Fruit fly (Drosophila melanogaster) whole organism, embryonic: ENCODE results near the gene PolA1.

ENCODE experiments used
- Awh ChIP-seq: fragments of 200-800 bp; sonication (Bioruptor generic); IDR thresholded peaks from 2 replicates; pipeline ENCODE4, ENCODE4 v1.3.6; 2022; ENCODE audit warnings: missing biosample characterization, missing genetic modification characterization
- CG10267 ChIP-seq: fragments of 200-800 bp; sonication (Bioruptor generic); optimal IDR thresholded peaks from 2 replicates; lab custom pipeline; 2018; ENCODE audit warnings: missing biosample characterization, mild to moderate bottlenecking, missing genetic modification characterization, moderate library complexity
- CG11247 ChIP-seq: fragments of 200-800 bp; sonication (Bioruptor generic); IDR thresholded peaks from 2 replicates; pipeline ENCODE4 v1.3.6; 2022; ENCODE audit warnings: missing biosample characterization, missing genetic modification characterization
- CG11398 ChIP-seq: fragments of 200-800 bp; sonication (Bioruptor generic); optimal IDR thresholded peaks from 2 replicates; lab custom pipeline; 2016; ENCODE audit warnings: missing biosample characterization, missing genetic modification characterization
- CG11696 ChIP-seq: fragments of 200-800 bp; sonication (Bioruptor generic); IDR thresholded peaks from 2 replicates; pipeline ENCODE4 v1.3.6; 2022; ENCODE audit warnings: missing biosample characterization, missing genetic modification characterization
- CG12155 ChIP-seq: fragments of 200-800 bp; sonication (Bioruptor generic); optimal IDR thresholded peaks from 3 replicates; lab custom pipeline; 2016; ENCODE audit warnings: missing biosample characterization, missing genetic modification characterization
- CG1233 ChIP-seq: fragments of 200-800 bp; sonication (Bioruptor generic); optimal IDR thresholded peaks from 4 replicates; lab custom pipeline; 2018; ENCODE audit warnings: missing biosample characterization, mild to moderate bottlenecking, missing genetic modification characterization
- CG12391 ChIP-seq: fragments of 200-800 bp; sonication (Bioruptor generic); optimal IDR thresholded peaks from 3 replicates; lab custom pipeline; 2018; ENCODE audit warnings: missing biosample characterization, mild to moderate bottlenecking, missing genetic modification characterization, moderate library complexity
- CG12769 ChIP-seq: fragments of 200-800 bp; sonication (Bioruptor generic); optimal IDR thresholded peaks from 2 replicates; lab custom pipeline; 2019; ENCODE audit warnings: missing biosample characterization, mild to moderate bottlenecking, missing genetic modification characterization, moderate library complexity
- CG15696 ChIP-seq: fragments of 200-800 bp; sonication (Bioruptor generic); optimal IDR thresholded peaks from 2 replicates; lab custom pipeline; 2019; ENCODE audit warnings: missing biosample characterization, mild to moderate bottlenecking, missing genetic modification characterization, moderate library complexity
- CG16863 ChIP-seq: fragments of 200-800 bp; sonication (Bioruptor generic); optimal IDR thresholded peaks from 3 replicates; lab custom pipeline; 2016; ENCODE audit warnings: missing biosample characterization, missing genetic modification characterization
- CG17568 ChIP-seq: fragments of 200-800 bp; sonication (Bioruptor generic); optimal IDR thresholded peaks from 2 replicates; lab custom pipeline; 2018; ENCODE audit warnings: missing biosample characterization, mild to moderate bottlenecking, missing genetic modification characterization, moderate library complexity
- CG17912 ChIP-seq: fragments of 200-800 bp; sonication (Bioruptor generic); optimal IDR thresholded peaks from 2 replicates; lab custom pipeline; 2018; ENCODE audit warnings: missing biosample characterization, mild to moderate bottlenecking, missing genetic modification characterization
- CG1832 ChIP-seq: fragments of 200-800 bp; sonication (Bioruptor generic); optimal IDR thresholded peaks from 2 replicates; lab custom pipeline; 2017; ENCODE audit warnings: missing biosample characterization, mild to moderate bottlenecking, missing genetic modification characterization, inconsistent platforms
- CG2889 ChIP-seq: fragments of 200-800 bp; sonication (Bioruptor generic); IDR thresholded peaks from 3 replicates; pipeline ENCODE4 v1.3.6; 2022; ENCODE audit warnings: missing biosample characterization, missing genetic modification characterization
- CG30020 ChIP-seq: fragments of 200-800 bp; optimal IDR thresholded peaks from 2 replicates; lab custom pipeline; 2019; ENCODE audit warnings: missing biosample characterization, mild to moderate bottlenecking, missing genetic modification characterization, moderate library complexity
- CG30403 ChIP-seq: fragments of 200-800 bp; sonication (Bioruptor generic); optimal IDR thresholded peaks from 3 replicates; lab custom pipeline; 2016; ENCODE audit warnings: missing biosample characterization, missing genetic modification characterization
- CG34422 ChIP-seq: fragments of 200-800 bp; sonication (Bioruptor generic); IDR thresholded peaks from 3 replicates; pipeline ENCODE4 v1.3.6; 2022; ENCODE audit warnings: missing biosample characterization, missing genetic modification characterization
- CG4730 ChIP-seq: fragments of 200-800 bp; sonication (Bioruptor generic); IDR thresholded peaks from 2 replicates; pipeline ENCODE4 v1.3.6; 2022; ENCODE audit warnings: missing biosample characterization, missing genetic modification characterization
- CG6813 ChIP-seq: fragments of 200-800 bp; sonication (Bioruptor generic); optimal IDR thresholded peaks from 2 replicates; lab custom pipeline; 2017; ENCODE audit warnings: missing biosample characterization, missing genetic modification characterization, mild to moderate bottlenecking, moderate library complexity, missing genetic modification reagents
- CG8359 ChIP-seq: fragments of 200-800 bp; sonication (Bioruptor generic); optimal IDR thresholded peaks from 2 replicates; lab custom pipeline; 2017; ENCODE audit warnings: missing biosample characterization, mild to moderate bottlenecking, missing genetic modification characterization, borderline replicate concordance
- CG9932 ChIP-seq: fragments of 200-800 bp; sonication (Bioruptor generic); IDR thresholded peaks from 2 replicates; pipeline ENCODE4 v1.3.6; 2022; ENCODE audit warnings: missing biosample characterization, missing genetic modification characterization
- CkIIα-i1 ChIP-seq: fragments of 200-800 bp; sonication (Bioruptor generic); IDR thresholded peaks from 2 replicates; pipeline ENCODE4 v1.3.6; 2022; ENCODE audit warnings: missing biosample characterization, missing genetic modification characterization
- Dek ChIP-seq: fragments of 200-800 bp; sonication (Bioruptor generic); optimal IDR thresholded peaks from 3 replicates; lab custom pipeline; 2019; ENCODE audit warnings: missing biosample characterization, mild to moderate bottlenecking, missing genetic modification characterization, moderate library complexity
- Doc2 ChIP-seq: fragments of 200-800 bp; sonication (Bioruptor generic); IDR thresholded peaks from 2 replicates; pipeline ENCODE4 v1.3.6; 2022; ENCODE audit warnings: missing biosample characterization, missing genetic modification characterization
- E2f1 ChIP-seq: fragments of 200-800 bp; sonication (Bioruptor generic); IDR thresholded peaks from 2 replicates; pipeline ENCODE4 v1.3.6; 2022; ENCODE audit warnings: missing biosample characterization, missing genetic modification characterization
- H2.0 ChIP-seq: fragments of 200-800 bp; sonication (Bioruptor generic); IDR thresholded peaks from 2 replicates; pipeline ENCODE4 v1.3.6; 2022; ENCODE audit warnings: missing biosample characterization, missing genetic modification characterization
- Med ChIP-seq: fragments of 200-800 bp; sonication (Bioruptor generic); peaks from one replicate; lab custom pipeline; 2016; ENCODE audit warnings: missing biosample characterization, missing genetic modification characterization, mild to moderate bottlenecking, inconsistent platforms, moderate library complexity
- Poxn ChIP-seq: fragments of 200-800 bp; sonication (Bioruptor generic); IDR thresholded peaks from 2 replicates; pipeline ENCODE4 v1.3.6; 2022; ENCODE audit warnings: missing biosample characterization, missing genetic modification characterization
- Ravus ChIP-seq: fragments of 200-800 bp; sonication (Bioruptor generic); IDR thresholded peaks from 2 replicates; pipeline ENCODE4 v1.3.6; 2022; ENCODE audit warnings: missing biosample characterization, missing genetic modification characterization
- Sox100B ChIP-seq: fragments of 200-800 bp; sonication (Bioruptor generic); optimal IDR thresholded peaks from 3 replicates; lab custom pipeline; 2018; ENCODE audit warnings: missing biosample characterization, mild to moderate bottlenecking, missing genetic modification characterization
- Spps ChIP-seq: fragments of 200-800 bp; sonication (Bioruptor generic); optimal IDR thresholded peaks from 2 replicates; lab custom pipeline; 2018; ENCODE audit warnings: missing biosample characterization, mild to moderate bottlenecking, missing genetic modification characterization
- Sry-β ChIP-seq: fragments of 200-800 bp; sonication (Bioruptor generic); optimal IDR thresholded peaks from 2 replicates; lab custom pipeline; 2018; ENCODE audit warnings: missing biosample characterization, mild to moderate bottlenecking, missing genetic modification characterization, moderate library complexity
- bowl ChIP-seq: fragments of 200-800 bp; sonication (Bioruptor generic); IDR thresholded peaks from 2 replicates; pipeline ENCODE4 v1.3.6; 2022; ENCODE audit warnings: missing biosample characterization, missing genetic modification characterization
- bsh ChIP-seq, 2 experiments: fragments of 200-800 bp; sonication (Bioruptor generic); optimal IDR thresholded peaks; 2 replicates each; lab custom pipeline; 2017 to 2018; ENCODE audit warnings: mild to moderate bottlenecking in 2 of 2, missing biosample characterization in 2 of 2, missing genetic modification characterization in 2 of 2, moderate library complexity in 1 of 2
- cas ChIP-seq: fragments of 200-800 bp; sonication (Bioruptor generic); IDR thresholded peaks from 2 replicates; pipeline ENCODE4 v1.3.6; 2022; ENCODE audit warnings: missing biosample characterization, missing genetic modification characterization
- dpn ChIP-seq, 2 experiments: fragments of 200-800 bp; sonication (Bioruptor generic); optimal IDR thresholded peaks; 3 replicates each; lab custom pipeline; 2016; ENCODE audit warnings: missing biosample characterization in 2 of 2, missing genetic modification characterization in 2 of 2
- dysf ChIP-seq: fragments of 200-800 bp; sonication (Bioruptor generic); IDR thresholded peaks from 3 replicates; pipeline ENCODE4 v1.3.6; 2022; ENCODE audit warnings: missing biosample characterization, missing genetic modification characterization
- gce ChIP-seq: fragments of 200-800 bp; sonication (Bioruptor generic); IDR thresholded peaks from 3 replicates; pipeline ENCODE4 v1.3.6; 2022; ENCODE audit warnings: missing biosample characterization, missing genetic modification characterization
- grn ChIP-seq: fragments of 200-800 bp; sonication (Bioruptor generic); optimal IDR thresholded peaks from 3 replicates; lab custom pipeline; 2017; ENCODE audit warnings: missing biosample characterization, missing genetic modification characterization
- h ChIP-seq: fragments of >200 bp; optimal IDR thresholded peaks from 2 replicates; lab custom pipeline; 2017
- ind ChIP-seq: fragments of 200-800 bp; sonication (Bioruptor generic); optimal IDR thresholded peaks from 3 replicates; lab custom pipeline; 2016; ENCODE audit warnings: missing biosample characterization, missing genetic modification characterization
- kay ChIP-seq: fragments of 200-800 bp; sonication (Bioruptor generic); optimal IDR thresholded peaks from 2 replicates; lab custom pipeline; 2016; ENCODE audit warnings: missing biosample characterization, missing genetic modification characterization
- odd ChIP-seq: fragments of 200-800 bp; sonication (Bioruptor generic); optimal IDR thresholded peaks from 2 replicates; lab custom pipeline; 2017; ENCODE audit warnings: missing biosample characterization, mild to moderate bottlenecking, missing genetic modification characterization
- pnt ChIP-seq: fragments of 200-800 bp; sonication (Bioruptor generic); optimal IDR thresholded peaks from 3 replicates; lab custom pipeline; 2016; ENCODE audit warnings: missing biosample characterization, missing genetic modification characterization
- repo ChIP-seq: fragments of 200-800 bp; sonication (Bioruptor generic); optimal IDR thresholded peaks from 2 replicates; lab custom pipeline; 2016; ENCODE audit warnings: missing biosample characterization, missing genetic modification characterization
- schlank ChIP-seq: fragments of 200-800 bp; sonication (Bioruptor generic); optimal IDR thresholded peaks from 2 replicates; lab custom pipeline; 2018; ENCODE audit warnings: missing biosample characterization, mild to moderate bottlenecking, missing genetic modification characterization
- slbo ChIP-seq: fragments of 200-800 bp; sonication (Bioruptor generic); IDR thresholded peaks from 2 replicates; pipeline ENCODE4 v1.3.6; 2022; ENCODE audit warnings: missing biosample characterization, missing genetic modification characterization
- sug ChIP-seq: fragments of 200-800 bp; optimal IDR thresholded peaks from 2 replicates; lab custom pipeline; 2019; ENCODE audit warnings: missing biosample characterization, mild to moderate bottlenecking, missing genetic modification characterization, moderate library complexity
- tgo ChIP-seq: fragments of 200-800 bp; sonication (Bioruptor generic); IDR thresholded peaks from 3 replicates; pipeline ENCODE4 v1.3.6; 2022; ENCODE audit warnings: missing biosample characterization, missing genetic modification characterization
- vnd ChIP-seq: fragments of 200-800 bp; sonication (Bioruptor generic); IDR thresholded peaks from 3 replicates; pipeline ENCODE4 v1.3.6; 2022; ENCODE audit warnings: missing biosample characterization, missing genetic modification characterization; ENCODE audit not compliant: partially characterized antibody

The PolA1 gene

DNA sequence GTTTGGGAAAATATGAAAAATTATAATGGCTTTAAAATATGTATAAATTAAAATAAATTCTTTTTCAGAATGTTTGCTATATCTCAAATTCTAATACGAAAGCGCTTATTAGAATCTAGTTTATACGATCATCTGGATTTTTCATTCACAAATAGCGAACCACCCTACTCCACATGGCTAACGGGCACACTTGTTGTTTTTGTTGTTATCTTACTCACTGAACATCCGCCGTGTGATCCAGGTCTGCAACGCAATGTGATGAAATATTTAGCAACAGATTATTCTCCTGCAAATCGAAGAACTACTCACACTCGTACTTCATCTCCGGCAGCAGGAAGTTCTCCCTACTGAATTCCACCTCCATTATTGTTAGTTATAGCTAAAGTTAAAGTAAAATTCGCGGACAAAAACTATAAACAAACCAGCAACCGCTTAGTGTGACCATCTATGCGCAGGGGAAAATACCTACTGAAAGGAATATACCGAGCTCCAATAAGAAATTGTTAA is 9.0 kb downstream of the PolA1 start, which contains the start of gene Archease:
Archease (minus strand) TSS at position 472 of the 507 bp plus-strand sequence.
- TF ChIP-seq Awh (GFP tag; lab: Robert Waterston, UW), result peak; percentile 59; the same call in 1 of the 2 replicates
- TF ChIP-seq Sox100B (GFP tag; lab: Kevin White, UChicago), result peak; percentile 51
- peak; percentile 86 for TF ChIP-seq Med
- TF ChIP-seq kay (GFP tag; lab: Kevin White, UChicago), result peak; percentile 37
- TF ChIP-seq Doc2 (GFP tag; lab: Robert Waterston, UW), result no peak
- TF ChIP-seq CG11398 (GFP tag; lab: Kevin White, UChicago), result peak; percentile 3
- TF ChIP-seq dpn (GFP tag; optimal IDR thresholded peaks at IDR 0.05; lab: Kevin White, UChicago), result peak; percentile 21 to 60
- TF ChIP-seq vnd, result no peak
- TF ChIP-seq tgo, result peak; percentile 23; the same call in 1 of the 3 replicates
- no peak for TF ChIP-seq CG4730 (GFP tag; lab: Robert Waterston, UW)
- peak; percentile 46 for TF ChIP-seq CG30403 (GFP tag; lab: Kevin White, UChicago)
- peak; percentile 27 for TF ChIP-seq CG6813 (GFP tag; lab: Kevin White, UChicago)
- TF ChIP-seq h, result no peak
- TF ChIP-seq odd (GFP tag; lab: Kevin White, UChicago), result peak; percentile 62
- TF ChIP-seq Ravus (GFP tag; lab: Robert Waterston, UW), result no peak
- no peak for TF ChIP-seq Poxn (GFP tag; lab: Robert Waterston, UW)
- no peak for TF ChIP-seq CG17912 (GFP tag; lab: Kevin White, UChicago)
- peak; percentile 54 for TF ChIP-seq CG12769 (tag; lab: Kevin White, UChicago)
- TF ChIP-seq CG15696 (tag; lab: Kevin White, UChicago), result no peak
- peak; percentile 11 for TF ChIP-seq grn
- TF ChIP-seq Sry-β, result no peak
- TF ChIP-seq CG11696 (GFP tag; lab: Robert Waterston, UW), result 0 out of 2 replicates have a peak, but pooled peaks have one; percentile 15
- TF ChIP-seq bowl (GFP tag; lab: Robert Waterston, UW), result peak; percentile 53; the same call in 1 of the 2 replicates
- no peak for TF ChIP-seq CkIIα-i1
- TF ChIP-seq CG12391 (tag; lab: Kevin White, UChicago), result peak; percentile 64
- TF ChIP-seq ind (GFP tag; lab: Kevin White, UChicago), result peak; percentile 45
- no peak for TF ChIP-seq repo (GFP tag; lab: Kevin White, UChicago)
- TF ChIP-seq bsh (GFP tag; optimal IDR thresholded peaks at IDR 0.05; lab: Kevin White, UChicago), result peak; percentile 43 to 57
- peak; percentile 58 for TF ChIP-seq CG9932 (GFP tag; lab: Robert Waterston, UW)
- peak; percentile 54 for TF ChIP-seq CG1233 (GFP tag; lab: Kevin White, UChicago)
- TF ChIP-seq CG11247 (GFP tag; lab: Robert Waterston, UW), result peak; percentile 13; the same call in 1 of the 2 replicates
- 0 out of 2 replicates have a peak, but pooled peaks have one; percentile 30 for TF ChIP-seq H2.0 (GFP tag; lab: Robert Waterston, UW)
- TF ChIP-seq CG12155 (GFP tag; lab: Kevin White, UChicago), result no peak
- TF ChIP-seq gce (GFP tag; lab: Robert Waterston, UW), result peak; percentile 40; the same call in 1 of the 3 replicates
- peak; percentile 34; the same call in 1 of the 3 replicates for TF ChIP-seq dysf (GFP tag; lab: Robert Waterston, UW)
- TF ChIP-seq Spps (tag; lab: Kevin White, UChicago), result peak; percentile 23
- no peak for TF ChIP-seq CG8359 (GFP tag; lab: Kevin White, UChicago)
- TF ChIP-seq schlank (tag; lab: Kevin White, UChicago), result peak; percentile 18
- TF ChIP-seq CG30020 (tag; lab: Kevin White, UChicago), result peak; percentile 6
- no peak for TF ChIP-seq CG16863 (GFP tag; lab: Kevin White, UChicago)
- peak; percentile 17 for TF ChIP-seq Dek (tag; lab: Kevin White, UChicago)
- TF ChIP-seq E2f1, result peak; percentile 55; the same call in 1 of the 2 replicates
- peak; percentile 53 for TF ChIP-seq sug (tag; lab: Kevin White, UChicago)
- TF ChIP-seq CG2889 (GFP tag; lab: Robert Waterston, UW), result no peak
- peak; percentile 55 for TF ChIP-seq CG10267 (tag; lab: Kevin White, UChicago)
- TF ChIP-seq CG17568 (GFP tag; lab: Kevin White, UChicago), result peak; percentile 99
- no peak for TF ChIP-seq pnt (GFP tag; lab: Kevin White, UChicago)
- peak; percentile 53 for TF ChIP-seq slbo
- peak; percentile 79; the same call in 1 of the 3 replicates for TF ChIP-seq CG34422 (GFP tag; lab: Robert Waterston, UW)
- TF ChIP-seq cas, result 0 out of 2 replicates have a peak, but pooled peaks have one; percentile 19
- no peak for TF ChIP-seq CG1832 (GFP tag; lab: Kevin White, UChicago)
